Fruit fly (Drosophila melanogaster) whole organism, adult: ENCODE results near the gene 2mit.

ENCODE experiments used
- CG11617 ChIP-seq: fragments of 200-800 bp; sonication (Bioruptor generic); optimal IDR thresholded peaks from 2 replicates; lab custom pipeline; 2017; ENCODE audit warnings: mild to moderate bottlenecking, missing biosample characterization, missing genetic modification reagents, missing genetic modification characterization
- CG12768 ChIP-seq: fragments of 200-800 bp; sonication (Bioruptor generic); optimal IDR thresholded peaks from 2 replicates; lab custom pipeline; 2017; ENCODE audit warnings: missing biosample characterization, missing genetic modification characterization, mild to moderate bottlenecking, moderate library complexity, missing genetic modification reagents
- CG14711 ChIP-seq: fragments of 200-800 bp; sonication (Bioruptor generic); optimal IDR thresholded peaks from 2 replicates; lab custom pipeline; 2018; ENCODE audit warnings: missing biosample characterization, mild to moderate bottlenecking, missing genetic modification characterization, moderate library complexity
- CG1620 ChIP-seq: fragments of 200-800 bp; sonication (Bioruptor generic); optimal IDR thresholded peaks from 2 replicates; lab custom pipeline; 2016; ENCODE audit warnings: missing biosample characterization, missing genetic modification characterization
- CG33017 ChIP-seq: fragments of 200-800 bp; sonication (Bioruptor generic); optimal IDR thresholded peaks from 2 replicates; lab custom pipeline; 2018; ENCODE audit warnings: missing biosample characterization, mild to moderate bottlenecking, missing genetic modification characterization, moderate library complexity
- CG5204 ChIP-seq: fragments of 200-800 bp; sonication (Bioruptor generic); optimal IDR thresholded peaks from 2 replicates; lab custom pipeline; 2016; ENCODE audit warnings: missing biosample characterization, missing genetic modification characterization
- CG7045 ChIP-seq: fragments of 200-800 bp; sonication (Bioruptor generic); optimal IDR thresholded peaks from 2 replicates; lab custom pipeline; 2017; ENCODE audit warnings: missing biosample characterization, mild to moderate bottlenecking, missing genetic modification characterization
- CG7101 ChIP-seq: fragments of 200-800 bp; sonication (Bioruptor generic); optimal IDR thresholded peaks from 2 replicates; lab custom pipeline; 2018; ENCODE audit warnings: missing biosample characterization, mild to moderate bottlenecking, missing genetic modification characterization, moderate library complexity
- Clk ChIP-seq: fragments of 200-800 bp; sonication (Bioruptor generic); optimal IDR thresholded peaks from 2 replicates; lab custom pipeline; 2017; ENCODE audit warnings: missing biosample characterization, missing genetic modification characterization
- Crg-1 ChIP-seq: fragments of 200-800 bp; sonication (Bioruptor generic); optimal IDR thresholded peaks from 2 replicates; lab custom pipeline; 2016; ENCODE audit warnings: missing biosample characterization, missing genetic modification characterization
- Hr96 ChIP-seq: fragments of 200-800 bp; sonication (Bioruptor generic); optimal IDR thresholded peaks from 2 replicates; lab custom pipeline; 2016; ENCODE audit warnings: missing biosample characterization, missing genetic modification characterization
- Mnt ChIP-seq: fragments of 200-800 bp; sonication (Bioruptor generic); optimal IDR thresholded peaks from 2 replicates; lab custom pipeline; 2016; ENCODE audit warnings: missing biosample characterization, mild to moderate bottlenecking, missing genetic modification characterization
- bab1 ChIP-seq: fragments of 200-800 bp; sonication (Bioruptor generic); optimal IDR thresholded peaks from 3 replicates; lab custom pipeline; 2019; ENCODE audit warnings: missing biosample characterization, mild to moderate bottlenecking, missing genetic modification characterization, moderate library complexity
- cic ChIP-seq: fragments of 200-800 bp; sonication (Bioruptor generic); optimal IDR thresholded peaks from 2 replicates; lab custom pipeline; 2017; ENCODE audit warnings: missing biosample characterization, mild to moderate bottlenecking, missing genetic modification characterization, moderate library complexity
- cnc ChIP-seq, 2 experiments: fragments of >200 bp; optimal IDR thresholded peaks; 2 replicates each; lab custom pipeline; 2017
- kay ChIP-seq: fragments of 200-800 bp; sonication (Bioruptor generic); peaks from one replicate; lab custom pipeline; 2016; ENCODE audit warnings: missing biosample characterization, missing genetic modification characterization, borderline replicate concordance
- ovo ChIP-seq: fragments of 200-800 bp; sonication (Bioruptor generic); optimal IDR thresholded peaks from 2 replicates; lab custom pipeline; 2016; ENCODE audit warnings: missing biosample characterization, missing genetic modification characterization
- pad ChIP-seq: fragments of 200-800 bp; sonication (Bioruptor generic); optimal IDR thresholded peaks from 3 replicates; lab custom pipeline; 2017; ENCODE audit warnings: missing biosample characterization, missing genetic modification characterization, mild to moderate bottlenecking, moderate library complexity, missing genetic modification reagents
- tj ChIP-seq: fragments of 200-800 bp; sonication (Bioruptor generic); optimal IDR thresholded peaks from 3 replicates; lab custom pipeline; 2017; ENCODE audit warnings: missing biosample characterization, mild to moderate bottlenecking, missing genetic modification characterization, moderate library complexity
- toe ChIP-seq: fragments of 200-800 bp; sonication (Bioruptor generic); optimal IDR thresholded peaks from 2 replicates; lab custom pipeline; 2016; ENCODE audit warnings: missing biosample characterization, missing genetic modification characterization

The 2mit gene

DNA sequence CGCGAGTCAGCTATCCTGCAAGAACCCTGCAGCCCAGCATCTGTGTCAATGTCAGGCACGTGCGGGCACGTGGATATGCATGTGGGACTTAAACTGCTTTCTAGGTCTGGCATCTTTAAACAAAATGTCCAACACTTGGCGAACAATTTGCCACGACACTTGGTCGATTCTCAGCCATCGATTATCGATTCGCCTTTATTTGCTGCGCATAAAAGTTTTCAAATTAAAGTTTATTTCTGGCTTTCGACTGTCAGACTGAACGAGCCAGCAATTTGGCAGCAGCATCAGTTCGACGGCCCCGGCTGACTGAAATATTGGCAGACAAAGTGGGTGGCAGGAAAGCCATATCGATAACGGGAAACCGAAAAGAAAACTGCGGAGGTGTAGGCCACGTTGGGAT, 17.4 kb downstream of the 2mit start:
- TF ChIP-seq toe (GFP tag; lab: Kevin White, UChicago), result no peak
- no peak for TF ChIP-seq bab1 (GFP tag; lab: Kevin White, UChicago)
- no peak for TF ChIP-seq CG7101
- TF ChIP-seq Clk (GFP tag; lab: Kevin White, UChicago), result no peak
- no peak for TF ChIP-seq CG12768 (GFP tag; lab: Kevin White, UChicago)
- no peak for TF ChIP-seq pad
- TF ChIP-seq CG14711 (tag; lab: Kevin White, UChicago), result no peak
- no peak for TF ChIP-seq CG11617 (GFP tag; lab: Kevin White, UChicago)
- no peak for TF ChIP-seq cic (GFP tag; lab: Kevin White, UChicago)
- TF ChIP-seq cnc (optimal IDR thresholded peaks at IDR 0.05; lab: Kevin White, UChicago), result no peak
- TF ChIP-seq ovo, result no peak
- TF ChIP-seq Hr96, result no peak
- TF ChIP-seq CG33017 (tag; lab: Kevin White, UChicago), result no peak

DNA sequence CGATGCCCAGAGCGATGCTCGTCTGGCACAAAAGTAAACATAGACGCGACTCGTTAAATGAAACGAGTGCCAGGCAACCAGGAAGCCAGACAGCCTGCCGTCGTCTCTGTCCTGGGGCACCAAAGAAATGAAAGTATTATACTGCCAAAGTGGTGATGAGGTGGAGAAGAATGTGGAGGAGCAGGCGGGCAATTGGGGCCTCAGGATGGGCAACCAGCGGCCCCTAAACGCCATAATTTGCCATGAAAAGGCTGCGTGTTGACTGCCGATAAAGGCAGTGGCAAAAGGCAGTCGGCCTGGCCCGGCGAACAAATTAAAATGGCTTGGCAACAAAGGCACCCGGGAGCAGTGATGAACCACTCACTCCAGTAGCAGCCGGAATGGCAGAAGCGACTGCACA, 26.6 kb downstream of the 2mit start:
- TF ChIP-seq CG12768 (GFP tag; lab: Kevin White, UChicago) (no peak), ovo (no peak), cic (GFP tag; lab: Kevin White, UChicago) (no peak), pad (no peak), kay (GFP tag; lab: Kevin White, UChicago) (no peak), CG5204 (GFP tag; lab: Kevin White, UChicago) (no peak), CG1620 (GFP tag; lab: Kevin White, UChicago) (no peak), Mnt (GFP tag; lab: Kevin White, UChicago) (no peak), Hr96 (no peak), CG14711 (tag; lab: Kevin White, UChicago) (no peak), bab1 (GFP tag; lab: Kevin White, UChicago) (no peak), Clk (GFP tag; lab: Kevin White, UChicago) (no peak), cnc (optimal IDR thresholded peaks at IDR 0.05; lab: Kevin White, UChicago) (no peak), Crg-1 (no peak), CG11617 (GFP tag; lab: Kevin White, UChicago) (no peak), tj (no peak), CG7101 (no peak), CG33017 (tag; lab: Kevin White, UChicago) (no peak)

DNA sequence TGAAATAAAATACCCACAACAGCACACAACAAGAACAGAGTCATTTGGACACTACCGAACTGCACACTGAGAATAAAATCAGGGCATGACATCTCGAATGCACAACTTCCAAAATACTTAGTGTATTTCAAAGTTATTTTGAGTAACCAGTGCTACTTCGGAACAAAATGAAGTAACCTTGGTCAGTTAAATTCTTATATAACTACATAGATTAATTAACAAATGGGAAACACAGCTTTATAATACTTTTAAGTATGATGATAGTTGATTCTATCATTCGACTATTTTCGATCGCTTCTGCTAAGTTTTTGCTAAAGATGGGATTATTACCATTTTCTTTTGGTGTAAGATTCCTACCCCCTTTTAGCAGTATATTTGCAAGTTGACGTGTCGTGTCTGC, 37.8 kb downstream of the 2mit start:
- no peak for TF ChIP-seq ovo
- TF ChIP-seq CG1620 (GFP tag; lab: Kevin White, UChicago), result no peak
- no peak for TF ChIP-seq bab1 (GFP tag; lab: Kevin White, UChicago)
- TF ChIP-seq Clk (GFP tag; lab: Kevin White, UChicago), result no peak
- no peak for TF ChIP-seq cnc (optimal IDR thresholded peaks at IDR 0.05; lab: Kevin White, UChicago)
- no peak for TF ChIP-seq CG11617 (GFP tag; lab: Kevin White, UChicago)
- TF ChIP-seq CG12768 (GFP tag; lab: Kevin White, UChicago), result no peak
- TF ChIP-seq Mnt (GFP tag; lab: Kevin White, UChicago), result no peak
- no peak for TF ChIP-seq pad
- TF ChIP-seq kay (GFP tag; lab: Kevin White, UChicago), result no peak

DNA sequence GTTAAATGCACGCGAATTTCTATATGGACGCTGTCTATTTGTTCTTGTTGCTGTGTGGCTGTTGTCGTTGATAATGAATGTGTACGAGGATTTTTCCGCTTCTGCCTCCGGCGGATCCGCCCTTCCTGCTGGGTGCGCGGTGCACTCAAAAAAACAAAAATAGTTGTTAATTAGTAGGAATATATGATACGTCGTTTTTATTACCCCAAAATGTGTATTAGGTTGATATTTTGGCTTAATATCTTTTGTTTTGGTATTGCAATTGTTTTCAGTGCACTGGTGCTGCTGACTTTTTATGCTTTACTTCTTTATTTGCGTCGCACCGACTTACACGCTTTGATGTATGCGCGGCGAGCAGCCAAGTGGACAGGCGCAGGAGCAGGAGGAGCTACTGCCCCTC, 63.8 kb downstream of the 2mit start:
- TF ChIP-seq Hr96, result no peak
- no peak for TF ChIP-seq Mnt (GFP tag; lab: Kevin White, UChicago)
- TF ChIP-seq pad, result no peak
- no peak for TF ChIP-seq cic (GFP tag; lab: Kevin White, UChicago)
- TF ChIP-seq kay (GFP tag; lab: Kevin White, UChicago), result no peak
- no peak for TF ChIP-seq CG33017 (tag; lab: Kevin White, UChicago)
- TF ChIP-seq CG14711 (tag; lab: Kevin White, UChicago), result no peak
- no peak for TF ChIP-seq CG7045 (GFP tag; lab: Kevin White, UChicago)
- no peak for TF ChIP-seq toe (GFP tag; lab: Kevin White, UChicago)
- TF ChIP-seq CG12768 (GFP tag; lab: Kevin White, UChicago), result no peak
- TF ChIP-seq bab1 (GFP tag; lab: Kevin White, UChicago), result no peak

DNA sequence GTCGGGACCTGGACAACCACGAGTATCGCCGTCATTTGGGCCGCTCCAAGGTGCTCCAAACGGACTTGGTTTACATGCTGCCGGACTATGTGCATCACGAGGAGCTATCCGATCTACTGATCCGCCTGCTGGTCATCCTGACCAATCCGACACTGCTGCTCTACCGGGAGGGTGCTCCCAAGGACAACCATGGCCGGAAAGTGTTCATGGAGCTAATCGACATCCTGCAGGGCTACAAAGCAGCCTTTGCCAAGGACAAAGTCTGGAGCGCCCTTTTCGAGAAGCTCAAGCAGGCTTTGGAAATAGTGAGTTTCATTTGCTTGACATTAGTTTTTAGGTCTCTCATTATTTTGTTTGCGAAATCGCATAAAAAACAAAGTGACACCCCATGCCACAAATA, 66.5 kb downstream of the 2mit start, which contains the start of gene CG34308:
CG34308 (plus strand) TSS at position 301 of the 400 bp plus-strand sequence.
- TF ChIP-seq CG12768 (GFP tag; lab: Kevin White, UChicago), result no peak
- TF ChIP-seq Mnt (GFP tag; lab: Kevin White, UChicago), result no peak
- no peak for TF ChIP-seq Crg-1
- no peak for TF ChIP-seq CG33017 (tag; lab: Kevin White, UChicago)
- no peak for TF ChIP-seq cnc (optimal IDR thresholded peaks at IDR 0.05; lab: Kevin White, UChicago)
- no peak for TF ChIP-seq CG11617 (GFP tag; lab: Kevin White, UChicago)
- no peak for TF ChIP-seq pad
- no peak for TF ChIP-seq toe (GFP tag; lab: Kevin White, UChicago)
- TF ChIP-seq cic (GFP tag; lab: Kevin White, UChicago), result no peak
- TF ChIP-seq bab1 (GFP tag; lab: Kevin White, UChicago), result no peak
- TF ChIP-seq CG7101, result no peak
- no peak for TF ChIP-seq CG7045 (GFP tag; lab: Kevin White, UChicago)
- TF ChIP-seq CG1620 (GFP tag; lab: Kevin White, UChicago), result no peak
- no peak for TF ChIP-seq tj
- TF ChIP-seq ovo, result no peak
- no peak for TF ChIP-seq CG5204 (GFP tag; lab: Kevin White, UChicago)
- TF ChIP-seq kay (GFP tag; lab: Kevin White, UChicago), result no peak
- TF ChIP-seq Hr96, result no peak
- no peak for TF ChIP-seq CG14711 (tag; lab: Kevin White, UChicago)

DNA sequence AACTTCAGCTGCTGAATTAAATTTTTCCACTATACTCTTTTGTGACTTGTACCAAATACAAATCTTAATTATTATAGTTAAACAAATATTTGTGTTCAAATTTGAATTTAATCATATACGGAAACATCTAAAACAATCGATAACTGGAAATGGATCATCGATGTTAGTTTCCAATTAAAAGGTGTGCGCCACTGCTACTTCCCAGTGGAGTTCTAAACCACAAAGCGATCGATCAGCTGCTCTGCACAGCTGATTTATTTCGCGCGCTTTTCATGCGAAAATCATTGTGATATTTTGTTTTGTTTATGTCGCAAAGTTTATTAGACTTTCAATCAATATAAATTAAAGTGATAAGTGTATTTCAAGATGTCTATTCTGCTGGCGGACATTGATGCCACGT, 67.1 kb downstream of the 2mit start, which contains the start of gene timeout:
timeout (plus strand) TSS at position 257 of the 400 bp plus-strand sequence.
- TF ChIP-seq CG7045 (GFP tag; lab: Kevin White, UChicago) (no peak), bab1 (GFP tag; lab: Kevin White, UChicago) (peak; percentile 87)
